Worm (Caenorhabditis elegans) whole organism, L2 larva: ENCODE results near the gene C18E9.5.

Experiments
- lsy-2 ChIP-seq, 2 experiments: fragments of 150-350 bp in 1 of 2; sonication (generic microtip) in 1 of 2; optimal IDR thresholded peaks; 2 replicates each; lab custom pipeline; 2014 to 2017; ENCODE audit warnings: missing biosample characterization in 2 of 2, missing genetic modification characterization in 2 of 2
- nhr-10 ChIP-seq: sonication (generic microtip); optimal IDR thresholded peaks from 2 replicates; lab custom pipeline; 2017; ENCODE audit warnings: missing biosample characterization, missing genetic modification characterization
- nhr-237 ChIP-seq: fragments of 150-350 bp; optimal IDR thresholded peaks from 2 replicates; lab custom pipeline; 2014; ENCODE audit warnings: missing biosample characterization, missing genetic modification characterization
- unc-62 ChIP-seq: fragments of 150-350 bp; optimal IDR thresholded peaks from 2 replicates; lab custom pipeline; 2014; ENCODE audit warnings: missing biosample characterization, missing genetic modification reagents, missing genetic modification characterization
- ztf-11 ChIP-seq: sonication (generic microtip); optimal IDR thresholded peaks from 2 replicates; lab custom pipeline; 2017; ENCODE audit warnings: missing biosample characterization, missing genetic modification characterization

DNA sequence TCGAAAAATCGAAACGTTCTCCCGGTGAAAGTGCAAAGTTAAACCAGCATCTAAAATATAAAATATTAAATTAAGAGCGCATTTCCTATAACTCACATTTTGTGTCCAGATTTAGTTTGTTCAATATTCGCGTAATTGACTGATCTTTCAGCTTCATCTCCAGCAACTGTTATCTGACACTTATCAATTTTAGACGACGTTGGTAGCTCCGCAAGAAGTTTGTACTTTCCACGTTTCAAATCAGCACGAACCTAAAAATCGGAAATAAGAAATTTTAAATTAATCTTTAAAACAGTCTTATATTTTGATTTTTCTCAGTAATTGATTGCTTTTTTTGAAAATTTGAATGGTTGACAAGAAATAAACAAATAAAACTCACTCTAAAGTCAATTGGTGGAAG, 47.8 kb downstream of the C18E9.5 start:
- TF ChIP-seq nhr-10 (no peak), nhr-237 (tag; lab: Kevin White, UChicago) (no peak), lsy-2 (tag; optimal IDR thresholded peaks at IDR 0.05; lab: Kevin White, UChicago) (no peak), unc-62 (no peak), ztf-11 (no peak)
